Fruit fly (Drosophila melanogaster) whole organism, embryonic: ENCODE results near the gene vir-1.

Source experiments
- Atf6 ChIP-seq: fragments of 200-800 bp; sonication (Bioruptor generic); IDR thresholded peaks from 2 replicates; pipeline ENCODE4 v1.3.6; 2022; ENCODE audit warnings: missing biosample characterization, missing genetic modification characterization
- CG10979 ChIP-seq: fragments of 200-800 bp; sonication (Bioruptor generic); optimal IDR thresholded peaks from 2 replicates; lab custom pipeline; 2018; ENCODE audit warnings: missing biosample characterization, mild to moderate bottlenecking, missing genetic modification characterization, moderate library complexity
- CG11456 ChIP-seq: fragments of 200-800 bp; sonication (Bioruptor generic); IDR thresholded peaks from 3 replicates; pipeline ENCODE4 v1.3.6; 2022; ENCODE audit warnings: missing biosample characterization, missing genetic modification characterization
- CG12391 ChIP-seq: fragments of 200-800 bp; sonication (Bioruptor generic); optimal IDR thresholded peaks from 3 replicates; lab custom pipeline; 2018; ENCODE audit warnings: missing biosample characterization, mild to moderate bottlenecking, missing genetic modification characterization, moderate library complexity
- CG12769 ChIP-seq: fragments of 200-800 bp; sonication (Bioruptor generic); optimal IDR thresholded peaks from 2 replicates; lab custom pipeline; 2019; ENCODE audit warnings: missing biosample characterization, mild to moderate bottlenecking, missing genetic modification characterization, moderate library complexity
- CG13894 ChIP-seq: fragments of 200-800 bp; sonication (Bioruptor generic); optimal IDR thresholded peaks from 3 replicates; lab custom pipeline; 2018; ENCODE audit warnings: missing biosample characterization, mild to moderate bottlenecking, missing genetic modification characterization, moderate library complexity
- CG14710 ChIP-seq: fragments of 200-800 bp; sonication (Bioruptor generic); optimal IDR thresholded peaks from 3 replicates; lab custom pipeline; 2019; ENCODE audit warnings: missing biosample characterization, mild to moderate bottlenecking, missing genetic modification characterization, moderate library complexity
- CG16779 ChIP-seq: fragments of 200-800 bp; sonication (Bioruptor generic); IDR thresholded peaks from 2 replicates; pipeline ENCODE4 v1.3.6; 2022; ENCODE audit warnings: missing biosample characterization, missing genetic modification characterization
- CG2875 ChIP-seq: fragments of 200-800 bp; sonication (Bioruptor generic); optimal IDR thresholded peaks from 2 replicates; lab custom pipeline; 2017; ENCODE audit warnings: missing biosample characterization, mild to moderate bottlenecking, missing genetic modification characterization, missing genetic modification reagents
- CG34224 ChIP-seq: fragments of 200-800 bp; sonication (Bioruptor generic); IDR thresholded peaks from 3 replicates; pipeline ENCODE4 v1.3.6; 2022; ENCODE audit warnings: missing biosample characterization, missing genetic modification characterization; ENCODE audit not compliant: partially characterized antibody
- CG34376 ChIP-seq: fragments of 200-800 bp; sonication (Bioruptor generic); optimal IDR thresholded peaks from 2 replicates; lab custom pipeline; 2018; ENCODE audit warnings: missing biosample characterization, mild to moderate bottlenecking, missing genetic modification characterization
- CG4424 ChIP-seq: fragments of 200-800 bp; sonication (Bioruptor generic); optimal IDR thresholded peaks from 3 replicates; lab custom pipeline; 2016; ENCODE audit warnings: missing biosample characterization, missing genetic modification characterization
- CG7928 ChIP-seq: fragments of 200-800 bp; sonication (Bioruptor generic); optimal IDR thresholded peaks from 2 replicates; lab custom pipeline; 2017; ENCODE audit warnings: missing biosample characterization, mild to moderate bottlenecking, missing genetic modification characterization
- Drgx ChIP-seq: fragments of 200-800 bp; sonication (Bioruptor generic); IDR thresholded peaks from 2 replicates; pipeline ENCODE4 v1.3.6; 2022; ENCODE audit warnings: missing biosample characterization, missing genetic modification characterization
- Fer1 ChIP-seq: fragments of 200-800 bp; sonication (Bioruptor generic); optimal IDR thresholded peaks from 2 replicates; lab custom pipeline; 2017; ENCODE audit warnings: missing biosample characterization, mild to moderate bottlenecking, missing genetic modification characterization
- HLHmδ ChIP-seq: fragments of 200-800 bp; sonication (Bioruptor generic); optimal IDR thresholded peaks from 2 replicates; lab custom pipeline; 2018; ENCODE audit warnings: missing biosample characterization, mild to moderate bottlenecking, missing genetic modification characterization, moderate library complexity
- Hand ChIP-seq: fragments of 200-800 bp; sonication (Bioruptor generic); optimal IDR thresholded peaks from 2 replicates; lab custom pipeline; 2017; ENCODE audit warnings: mild to moderate bottlenecking, missing biosample characterization, missing genetic modification reagents, missing genetic modification characterization
- Hr78 ChIP-seq, 2 experiments: fragments of 200-800 bp in 1 of 2; fragments of >200 bp in 1 of 2; sonication (Bioruptor generic) in 1 of 2; optimal IDR thresholded peaks; 2 replicates each; lab custom pipeline; 2017 to 2019; ENCODE audit warnings: missing biosample characterization in 2 of 2, missing genetic modification characterization in 2 of 2, mild to moderate bottlenecking in 1 of 2, moderate library complexity in 1 of 2
- MTF-1 ChIP-seq: fragments of 200-800 bp; sonication (Bioruptor generic); optimal IDR thresholded peaks from 2 replicates; lab custom pipeline; 2018; ENCODE audit warnings: missing biosample characterization, mild to moderate bottlenecking, missing genetic modification characterization, borderline replicate concordance
- NK7.1 ChIP-seq: fragments of 200-800 bp; sonication (Bioruptor generic); optimal IDR thresholded peaks from 3 replicates; lab custom pipeline; 2016; ENCODE audit warnings: missing biosample characterization, missing genetic modification characterization
- Neu2 ChIP-seq: fragments of 200-800 bp; sonication (Bioruptor generic); optimal IDR thresholded peaks from 3 replicates; lab custom pipeline; 2016; ENCODE audit warnings: missing biosample characterization, missing genetic modification characterization, borderline replicate concordance
- Oli ChIP-seq: fragments of 200-800 bp; sonication (Bioruptor generic); optimal IDR thresholded peaks from 2 replicates; lab custom pipeline; 2018; ENCODE audit warnings: missing biosample characterization, mild to moderate bottlenecking, missing genetic modification characterization, moderate library complexity
- PHDP ChIP-seq: fragments of 200-800 bp; sonication (Bioruptor generic); optimal IDR thresholded peaks from 3 replicates; lab custom pipeline; 2018; ENCODE audit warnings: missing biosample characterization, mild to moderate bottlenecking, missing genetic modification characterization, moderate library complexity
- Sox102F ChIP-seq: fragments of 200-800 bp; sonication (Bioruptor generic); optimal IDR thresholded peaks from 2 replicates; lab custom pipeline; 2018; ENCODE audit warnings: missing biosample characterization, mild to moderate bottlenecking, missing genetic modification characterization, moderate library complexity
- Vsx1 ChIP-seq: fragments of 200-800 bp; sonication (Bioruptor generic); optimal IDR thresholded peaks from 2 replicates; lab custom pipeline; 2017; ENCODE audit warnings: missing biosample characterization, mild to moderate bottlenecking, missing genetic modification characterization, missing genetic modification reagents
- ap ChIP-seq: fragments of 200-800 bp; sonication (Bioruptor generic); IDR thresholded peaks from 2 replicates; pipeline ENCODE4 v1.3.6; 2022; ENCODE audit warnings: missing biosample characterization, missing genetic modification characterization
- ato ChIP-seq: fragments of 200-800 bp; sonication (Bioruptor generic); IDR thresholded peaks from 2 replicates; pipeline ENCODE4 v1.3.6; 2022; ENCODE audit warnings: missing biosample characterization, missing genetic modification characterization; ENCODE audit not compliant: partially characterized antibody
- bigmax ChIP-seq: fragments of 200-800 bp; sonication (Bioruptor generic); optimal IDR thresholded peaks from 2 replicates; lab custom pipeline; 2018; ENCODE audit warnings: missing biosample characterization, mild to moderate bottlenecking, missing genetic modification characterization
- chif ChIP-seq, 2 experiments: fragments of 200-800 bp; sonication (Bioruptor generic); optimal IDR thresholded peaks; 3 replicates each; lab custom pipeline; 2016; ENCODE audit warnings: missing biosample characterization in 2 of 2, missing genetic modification characterization in 2 of 2
- crc ChIP-seq: fragments of 200-800 bp; sonication (Bioruptor generic); optimal IDR thresholded peaks from 2 replicates; lab custom pipeline; 2016; ENCODE audit warnings: missing biosample characterization, missing genetic modification characterization
- croc ChIP-seq: fragments of 200-800 bp; sonication (Bioruptor generic); conservative IDR thresholded peaks from 3 replicates; pipeline ENCODE4 v1.3.6; 2022; ENCODE audit warnings: missing biosample characterization, missing genetic modification characterization
- ems ChIP-seq: fragments of 200-800 bp; sonication (Bioruptor generic); optimal IDR thresholded peaks from 3 replicates; lab custom pipeline; 2016; ENCODE audit warnings: missing biosample characterization, missing genetic modification characterization
- en ChIP-seq: fragments of 200-800 bp; sonication (Bioruptor generic); optimal IDR thresholded peaks from 2 replicates; lab custom pipeline; 2016; ENCODE audit warnings: missing biosample characterization, missing genetic modification characterization
- gcm2 ChIP-seq: fragments of 200-800 bp; sonication (Bioruptor generic); optimal IDR thresholded peaks from 2 replicates; lab custom pipeline; 2016; ENCODE audit warnings: missing biosample characterization, missing genetic modification characterization
- grn ChIP-seq: fragments of 200-800 bp; sonication (Bioruptor generic); optimal IDR thresholded peaks from 3 replicates; lab custom pipeline; 2017; ENCODE audit warnings: missing biosample characterization, missing genetic modification characterization
- gsb-n ChIP-seq: fragments of 200-800 bp; sonication (Bioruptor generic); optimal IDR thresholded peaks from 3 replicates; lab custom pipeline; 2018; ENCODE audit warnings: missing biosample characterization, mild to moderate bottlenecking, missing genetic modification characterization
- kah ChIP-seq: fragments of 200-800 bp; sonication (Bioruptor generic); optimal IDR thresholded peaks from 2 replicates; lab custom pipeline; 2018; ENCODE audit warnings: missing biosample characterization, mild to moderate bottlenecking, missing genetic modification characterization
- lov ChIP-seq, 2 experiments: fragments of 200-800 bp in 1 of 2; fragments of >200 bp in 1 of 2; sonication (Bioruptor generic) in 1 of 2; IDR thresholded peaks in 1 of 2; optimal IDR thresholded peaks in 1 of 2; 2 replicates in 1 of 2; 3 replicates in 1 of 2; pipeline versions ENCODE4 v1.3.6 to Lab custom; 2017 to 2022; ENCODE audit warnings: missing biosample characterization in 1 of 2, missing genetic modification characterization in 1 of 2
- nau ChIP-seq: fragments of 200-800 bp; sonication (Bioruptor generic); optimal IDR thresholded peaks from 3 replicates; lab custom pipeline; 2017; ENCODE audit warnings: missing biosample characterization, mild to moderate bottlenecking, missing genetic modification characterization, missing genetic modification reagents
- repo ChIP-seq: fragments of 200-800 bp; sonication (Bioruptor generic); optimal IDR thresholded peaks from 2 replicates; lab custom pipeline; 2016; ENCODE audit warnings: missing biosample characterization, missing genetic modification characterization
- run ChIP-seq: fragments of 200-800 bp; sonication (Bioruptor generic); optimal IDR thresholded peaks from 3 replicates; lab custom pipeline; 2018; ENCODE audit warnings: missing biosample characterization, mild to moderate bottlenecking, missing genetic modification characterization
- sd ChIP-seq: fragments of 200-800 bp; sonication (Bioruptor generic); optimal IDR thresholded peaks from 3 replicates; lab custom pipeline; 2018; ENCODE audit warnings: missing biosample characterization, mild to moderate bottlenecking, missing genetic modification characterization, moderate library complexity
- stwl ChIP-seq: fragments of 200-800 bp; sonication (Bioruptor generic); optimal IDR thresholded peaks from 3 replicates; lab custom pipeline; 2018; ENCODE audit warnings: missing biosample characterization, mild to moderate bottlenecking, missing genetic modification characterization, moderate library complexity
- tin ChIP-seq: fragments of 200-800 bp; sonication (Bioruptor generic); optimal IDR thresholded peaks from 3 replicates; lab custom pipeline; 2016; ENCODE audit warnings: missing biosample characterization, missing genetic modification characterization
- tio ChIP-seq: fragments of 200-800 bp; sonication (Bioruptor generic); optimal IDR thresholded peaks from 2 replicates; lab custom pipeline; 2017; ENCODE audit warnings: missing biosample characterization, missing genetic modification characterization, inconsistent platforms
- tll ChIP-seq, 2 experiments: fragments of 200-800 bp in 1 of 2; fragments of >200 bp in 1 of 2; sonication (Bioruptor generic) in 1 of 2; optimal IDR thresholded peaks; 2 replicates each; lab custom pipeline; 2017 to 2019; ENCODE audit warnings: missing biosample characterization in 2 of 2, missing genetic modification characterization in 2 of 2, mild to moderate bottlenecking in 1 of 2, moderate library complexity in 1 of 2
- twi ChIP-seq: fragments of 200-800 bp; optimal IDR thresholded peaks from 2 replicates; lab custom pipeline; 2019; ENCODE audit warnings: missing biosample characterization, mild to moderate bottlenecking, missing genetic modification characterization, moderate library complexity
- wor ChIP-seq: fragments of 200-800 bp; sonication (Bioruptor generic); IDR thresholded peaks from 2 replicates; pipeline ENCODE4 v1.3.6; 2022; ENCODE audit warnings: missing biosample characterization, missing genetic modification characterization
- zfh2 ChIP-seq: fragments of 200-800 bp; sonication (Bioruptor generic); optimal IDR thresholded peaks from 2 replicates; lab custom pipeline; 2016; ENCODE audit warnings: missing biosample characterization, missing genetic modification characterization

Gene vir-1

DNA sequence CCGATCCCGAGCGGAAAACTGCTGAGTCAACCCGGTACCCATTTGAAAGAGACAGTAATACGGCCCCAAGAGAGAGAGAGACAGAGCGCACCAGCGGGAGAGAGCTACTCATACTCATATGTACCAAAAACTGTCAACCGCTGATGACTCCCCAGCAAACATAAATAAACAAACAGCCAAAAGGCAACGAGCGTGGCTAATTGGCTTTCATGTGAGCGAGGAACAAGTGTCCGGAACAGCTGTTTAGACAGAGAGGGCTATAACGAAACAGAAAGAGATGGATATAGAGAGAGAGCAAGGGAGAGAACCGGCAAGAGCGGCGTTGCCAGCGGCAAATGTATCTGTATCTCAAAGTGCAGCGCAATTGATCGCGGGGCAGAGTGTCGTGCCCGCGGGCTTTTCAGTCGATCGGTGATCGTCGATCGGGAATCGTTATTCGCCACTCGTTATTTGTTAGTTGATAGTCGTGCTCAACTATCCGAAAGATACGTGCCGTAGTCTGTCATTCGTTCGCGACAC, 57.2 kb downstream of the vir-1 start (continued):
- peak; percentile 46; the same call in 1 of the 2 replicates for TF ChIP-seq Atf6 (GFP tag; lab: Robert Waterston, UW)
- peak; percentile 1 for TF ChIP-seq CG2875 (GFP tag; lab: Kevin White, UChicago)
- no peak for TF ChIP-seq CG7928 (GFP tag; lab: Kevin White, UChicago)
- peak; percentile 64 for TF ChIP-seq grn
- no peak for TF ChIP-seq gcm2 (GFP tag; lab: Kevin White, UChicago)
- TF ChIP-seq Sox102F (GFP tag; lab: Kevin White, UChicago), result no peak
- peak in 1 of 2 experiments; percentile 41 for TF ChIP-seq Hr78 (GFP tag; optimal IDR thresholded peaks at IDR 0.05; lab: Kevin White, UChicago)
- TF ChIP-seq Vsx1 (GFP tag; lab: Kevin White, UChicago), result peak; percentile 99
- TF ChIP-seq ems (GFP tag; lab: Kevin White, UChicago), result no peak
- TF ChIP-seq CG34376 (GFP tag; lab: Kevin White, UChicago), result peak; percentile 40
- no peak for TF ChIP-seq crc (GFP tag; lab: Kevin White, UChicago)
- TF ChIP-seq CG16779 (GFP tag; lab: Robert Waterston, UW), result no peak
- no peak for TF ChIP-seq bigmax (GFP tag; lab: Kevin White, UChicago)
- no peak for TF ChIP-seq HLHmδ (GFP tag; lab: Kevin White, UChicago)
- no peak for TF ChIP-seq tio
- no peak for TF ChIP-seq zfh2 (GFP tag; lab: Kevin White, UChicago)
- TF ChIP-seq MTF-1 (GFP tag; lab: Kevin White, UChicago), result peak; percentile 68
- TF ChIP-seq tin (GFP tag; lab: Kevin White, UChicago), result no peak
- no peak for TF ChIP-seq CG4424 (GFP tag; lab: Kevin White, UChicago)
- no peak for TF ChIP-seq ap
- peak; percentile 98 for TF ChIP-seq gsb-n (tag; lab: Kevin White, UChicago)
- peak; percentile 60 for TF ChIP-seq Drgx (GFP tag; lab: Robert Waterston, UW)
- no peak for TF ChIP-seq CG34224 (GFP tag; lab: Robert Waterston, UW)
- TF ChIP-seq croc (GFP tag; lab: Robert Waterston, UW), result no peak
- TF ChIP-seq CG12769 (tag; lab: Kevin White, UChicago), result peak; percentile 87
- TF ChIP-seq chif (GFP tag; optimal IDR thresholded peaks at IDR 0.05; lab: Kevin White, UChicago), result no peak
- TF ChIP-seq lov (optimal IDR thresholded peaks at IDR 0.05; lab: Kevin White, UChicago), result no peak
- TF ChIP-seq lov (GFP tag; IDR thresholded peaks at IDR 0.05; lab: Robert Waterston, UW), result no peak
- TF ChIP-seq CG13894, result peak; percentile 50
- TF ChIP-seq stwl (tag; lab: Kevin White, UChicago), result peak; percentile 14
- TF ChIP-seq tll (GFP tag; optimal IDR thresholded peaks at IDR 0.05; lab: Kevin White, UChicago), result peak in 1 of 2 experiments; percentile 8
- peak; percentile 45 for TF ChIP-seq PHDP (tag; lab: Kevin White, UChicago)
- no peak for TF ChIP-seq CG11456 (GFP tag; lab: Robert Waterston, UW)
- no peak for TF ChIP-seq en (GFP tag; lab: Kevin White, UChicago)
- TF ChIP-seq nau (GFP tag; lab: Kevin White, UChicago), result peak; percentile 64
- no peak for TF ChIP-seq repo (GFP tag; lab: Kevin White, UChicago)
- peak; percentile 4 for TF ChIP-seq CG10979 (tag; lab: Kevin White, UChicago)
- TF ChIP-seq Fer1 (GFP tag; lab: Kevin White, UChicago), result peak; percentile 63
- TF ChIP-seq twi (tag; lab: Kevin White, UChicago), result peak; percentile 43
- no peak for TF ChIP-seq wor
- TF ChIP-seq run (tag; lab: Kevin White, UChicago), result peak; percentile 22
- peak; percentile 18 for TF ChIP-seq CG14710 (tag; lab: Kevin White, UChicago)
- no peak for TF ChIP-seq CG12391 (tag; lab: Kevin White, UChicago)
- no peak for TF ChIP-seq ato
- no peak for TF ChIP-seq NK7.1 (GFP tag; lab: Kevin White, UChicago)
- no peak for TF ChIP-seq Hand (GFP tag; lab: Kevin White, UChicago)
- no peak for TF ChIP-seq Neu2 (GFP tag; lab: Kevin White, UChicago)
- no peak for TF ChIP-seq Oli (tag; lab: Kevin White, UChicago)
- peak; percentile 48 for TF ChIP-seq sd
- peak; percentile 96 for TF ChIP-seq kah (GFP tag; lab: Kevin White, UChicago)
